Worm (Caenorhabditis elegans): Measurements from ENCODE around the gene T07F10.5.

Gene T07F10.5

ce11 chrV:12869948-12870347 lies 4.2 kb downstream of the T07F10.5 start, which contains the start of gene T07F10.3 (continued):
- TF ChIP-seq nhr-90 (tag; optimal IDR thresholded peaks at IDR 0.05) (no peak), him-1 (tag; optimal IDR thresholded peaks at IDR 0.05) (peak; percentile 67), ceh-27 (GFP tag; optimal IDR thresholded peaks at IDR 0.05) (peak; percentile 95), rpc-1 (optimal IDR thresholded peaks at IDR 0.05) (no peak), rpc-1 (tag; optimal IDR thresholded peaks at IDR 0.05) (no peak), hmg-1.2 (GFP tag; IDR thresholded peaks at IDR 0.05) (peak; percentile 35), lin-40 (tag; optimal IDR thresholded peaks at IDR 0.05) (peak; percentile 84), ztf-25 (GFP tag; IDR thresholded peaks at IDR 0.05) (peak; percentile 75), nfya-1 (tag; optimal IDR thresholded peaks at IDR 0.05; ENCODE audit: borderline replicate concordance, insufficient read depth) (no peak), tbx-9 (tag; optimal IDR thresholded peaks at IDR 0.05; ENCODE audit: borderline replicate concordance) (no peak), sdz-38 (tag; optimal IDR thresholded peaks at IDR 0.05) (no peak), hsf-1 (GFP tag; IDR thresholded peaks at IDR 0.05) (no peak), nfya-2 (GFP tag; IDR thresholded peaks at IDR 0.05) (0 out of 2 replicates have a peak, but pooled peaks have one; percentile 51), lir-1 (GFP tag; conservative IDR thresholded peaks at IDR 0.05) (peak; percentile 80), Y67H2A.10 (GFP tag; conservative IDR thresholded peaks at IDR 0.05) (no peak), attf-6 (GFP tag; IDR thresholded peaks at IDR 0.05) (no peak), madf-6 (GFP tag; IDR thresholded peaks at IDR 0.05) (peak; percentile 83), nhr-179 (tag; optimal IDR thresholded peaks at IDR 0.05) (no peak), attf-5 (GFP tag; optimal IDR thresholded peaks at IDR 0.05) (peak; percentile 23), snpc-3.4 (tag; optimal IDR thresholded peaks at IDR 0.05) (peak; percentile 56), ets-4 (GFP tag; optimal IDR thresholded peaks at IDR 0.05) (no peak), ztf-22 (GFP tag; optimal IDR thresholded peaks at IDR 0.05) (peak; percentile 63), repo-1 (tag; optimal IDR thresholded peaks at IDR 0.05) (no peak), dpff-1 (tag; optimal IDR thresholded peaks at IDR 0.05) (no peak), F33H1.4 (GFP tag; IDR thresholded peaks at IDR 0.05) (peak; percentile 63), egrh-3 (GFP tag; IDR thresholded peaks at IDR 0.05) (peak; percentile 25; the same call in 1 of the 2 replicates), rec-8 (tag; optimal IDR thresholded peaks at IDR 0.05) (peak; percentile 76 to 85), lsy-27 (tag; optimal IDR thresholded peaks at IDR 0.05; ENCODE audit: borderline replicate concordance, insufficient read depth) (no peak), mxl-1 (tag; optimal IDR thresholded peaks at IDR 0.05) (no peak), attf-3 (GFP tag; conservative IDR thresholded peaks at IDR 0.05) (peak; percentile 75), ekl-4 (GFP tag; IDR thresholded peaks at IDR 0.05) (peak; percentile 80), Y53G8AR.9 (GFP tag; conservative IDR thresholded peaks at IDR 0.05) (peak; percentile 49; the same call in 1 of the 2 replicates), T07F8.4 (tag; optimal IDR thresholded peaks at IDR 0.05) (peak; percentile 56), Y95B8A.8 (GFP tag; IDR thresholded peaks at IDR 0.05) (no peak), egl-44 (GFP tag; IDR thresholded peaks at IDR 0.05) (no peak), chd-7 (tag; optimal IDR thresholded peaks at IDR 0.05) (peak; percentile 82), die-1 (tag; optimal IDR thresholded peaks at IDR 0.05) (no peak), ceh-79 (tag; optimal IDR thresholded peaks at IDR 0.05) (no peak), D2030.7 (GFP tag; IDR thresholded peaks at IDR 0.05) (peak; percentile 39; the same call in 1 of the 2 replicates), rcor-1 (GFP tag; IDR thresholded peaks at IDR 0.05) (peak; percentile 79), mel-28 (tag; optimal IDR thresholded peaks at IDR 0.05; ENCODE audit: borderline replicate concordance) (no peak), lag-1 (GFP tag; IDR thresholded peaks at IDR 0.05) (0 out of 2 replicates have a peak, but pooled peaks have one; percentile 81), ceh-58 (GFP tag; IDR thresholded peaks at IDR 0.05) (no peak), lsl-1 (GFP tag; optimal IDR thresholded peaks at IDR 0.05) (peak; percentile 55), ccch-3 (GFP tag; optimal IDR thresholded peaks at IDR 0.05) (peak; percentile 94), unc-62 (GFP tag; optimal IDR thresholded peaks at IDR 0.05) (no peak), ama-1 (optimal IDR thresholded peaks at IDR 0.05) (no peak), ama-1 (GFP tag; optimal IDR thresholded peaks at IDR 0.05) (no peak), efl-1 (GFP tag; optimal IDR thresholded peaks at IDR 0.05) (peak; percentile 82)
